Worm (Caenorhabditis elegans): Measurements from ENCODE around the gene mccc-1.

The mccc-1 gene

DNA sequence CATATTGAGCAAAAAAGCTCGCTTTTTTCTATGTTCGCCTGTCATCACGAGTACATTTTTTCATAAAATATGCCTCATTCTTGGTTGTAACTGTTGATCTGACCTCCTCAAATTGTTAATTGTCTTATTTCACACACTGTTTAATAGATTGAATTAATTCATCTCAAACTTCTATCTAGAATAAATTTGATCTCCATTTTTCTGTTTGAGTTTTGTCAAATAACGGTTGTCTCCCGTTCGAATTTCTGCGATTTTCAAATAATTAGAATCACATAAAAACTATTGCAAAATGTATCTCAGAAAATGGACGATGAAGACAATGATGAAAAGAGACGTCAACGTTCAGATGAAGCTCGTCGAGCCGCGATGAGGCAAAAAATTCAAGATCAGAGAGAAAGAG, 22.4 kb upstream of the mccc-1 start, which contains the start of gene K07F5.14:
Gene K07F5.14, plus strand, starts transcription at position 301 of the 400 bp plus-strand sequence.
- TF ChIP-seq aly-1 (tag; optimal IDR thresholded peaks at IDR 0.05) (no peak), tra-4 (tag; optimal IDR thresholded peaks at IDR 0.05) (no peak), hmg-4 (GFP tag; optimal IDR thresholded peaks at IDR 0.05) (no peak), tbx-37 (GFP tag; conservative IDR thresholded peaks at IDR 0.05) (no peak), F13C5.2 (tag; optimal IDR thresholded peaks at IDR 0.05) (no peak), flt-1 (GFP tag; IDR thresholded peaks at IDR 0.05) (no peak)

DNA sequence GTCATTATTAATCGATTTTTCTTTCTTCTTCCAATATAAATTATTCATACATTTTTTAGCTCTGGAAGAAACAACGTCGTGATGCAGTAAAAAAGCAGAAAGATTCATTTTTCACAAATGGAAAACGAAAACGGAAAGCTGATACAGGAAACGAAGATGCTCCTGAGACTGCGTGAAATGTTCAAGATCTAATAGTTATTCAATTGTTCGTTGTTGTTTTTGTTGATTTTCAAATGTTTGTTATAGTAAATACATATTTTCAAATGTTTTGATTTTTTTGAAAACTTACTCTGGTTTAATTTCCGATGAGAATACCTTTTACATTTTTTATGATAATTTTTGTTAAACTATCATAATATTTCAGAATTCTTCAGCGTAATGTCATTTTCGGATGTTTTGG, 20.6 kb upstream of the mccc-1 start, which contains the start of gene K07F5.16:
Gene K07F5.16, plus strand, starts transcription at position 301 of the 400 bp plus-strand sequence.
- no peak for TF ChIP-seq B0310.2 (tag; optimal IDR thresholded peaks at IDR 0.05)
- TF ChIP-seq flt-1 (GFP tag; IDR thresholded peaks at IDR 0.05): no peak
- no peak for TF ChIP-seq tbx-37 (GFP tag; conservative IDR thresholded peaks at IDR 0.05)
- no peak for TF ChIP-seq ets-7 (tag; optimal IDR thresholded peaks at IDR 0.05)
- no peak for TF ChIP-seq ama-1 (optimal IDR thresholded peaks at IDR 0.05)
- TF ChIP-seq tra-4 (tag; optimal IDR thresholded peaks at IDR 0.05): no peak
- no peak for TF ChIP-seq pes-1 (GFP tag; IDR thresholded peaks at IDR 0.05)
- no peak for TF ChIP-seq F13C5.2 (tag; optimal IDR thresholded peaks at IDR 0.05)
- no peak for TF ChIP-seq aly-1 (tag; optimal IDR thresholded peaks at IDR 0.05)

DNA sequence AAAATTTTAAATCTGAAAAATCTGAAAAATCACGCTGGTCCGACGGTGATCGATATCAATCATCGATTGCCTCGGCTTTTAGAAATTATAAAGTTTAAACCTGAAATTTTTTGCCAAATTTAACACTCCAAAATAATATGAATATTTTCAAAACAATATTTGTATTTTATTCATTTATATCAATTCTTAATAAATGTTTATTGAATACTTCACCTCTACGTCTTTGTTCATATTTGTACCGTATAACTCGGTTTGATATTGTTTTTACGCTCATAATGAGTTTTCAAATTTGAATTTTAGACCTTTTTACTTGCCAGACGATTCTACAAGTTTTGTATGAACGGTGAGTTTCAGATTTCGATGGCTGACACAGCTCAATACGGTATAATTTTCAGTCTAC, 19.6 kb upstream of the mccc-1 start, which contains the start of the genes K07F5.15 and K07F5.22:
Gene K07F5.15, plus strand, starts transcription at position 301 of the 400 bp plus-strand sequence.
Gene K07F5.22, plus strand, starts transcription at position 301 of the 400 bp plus-strand sequence.
- TF ChIP-seq hmbx-1 (tag; optimal IDR thresholded peaks at IDR 0.05) (no peak), hmg-4 (GFP tag; optimal IDR thresholded peaks at IDR 0.05) (no peak), pes-1 (GFP tag; IDR thresholded peaks at IDR 0.05) (no peak), ceh-36 (tag; optimal IDR thresholded peaks at IDR 0.05) (no peak), F13C5.2 (tag; optimal IDR thresholded peaks at IDR 0.05) (no peak), sea-1 (GFP tag; conservative IDR thresholded peaks at IDR 0.05) (no peak), tbx-37 (GFP tag; conservative IDR thresholded peaks at IDR 0.05) (no peak), tra-4 (tag; optimal IDR thresholded peaks at IDR 0.05) (no peak), ceh-13 (GFP tag; optimal IDR thresholded peaks at IDR 0.05) (no peak), ets-7 (tag; optimal IDR thresholded peaks at IDR 0.05) (no peak), B0310.2 (tag; optimal IDR thresholded peaks at IDR 0.05) (no peak), aly-1 (tag; optimal IDR thresholded peaks at IDR 0.05) (no peak), flt-1 (GFP tag; IDR thresholded peaks at IDR 0.05) (no peak), ama-1 (optimal IDR thresholded peaks at IDR 0.05) (no peak), tbx-11 (GFP tag; IDR thresholded peaks at IDR 0.05) (no peak)

DNA sequence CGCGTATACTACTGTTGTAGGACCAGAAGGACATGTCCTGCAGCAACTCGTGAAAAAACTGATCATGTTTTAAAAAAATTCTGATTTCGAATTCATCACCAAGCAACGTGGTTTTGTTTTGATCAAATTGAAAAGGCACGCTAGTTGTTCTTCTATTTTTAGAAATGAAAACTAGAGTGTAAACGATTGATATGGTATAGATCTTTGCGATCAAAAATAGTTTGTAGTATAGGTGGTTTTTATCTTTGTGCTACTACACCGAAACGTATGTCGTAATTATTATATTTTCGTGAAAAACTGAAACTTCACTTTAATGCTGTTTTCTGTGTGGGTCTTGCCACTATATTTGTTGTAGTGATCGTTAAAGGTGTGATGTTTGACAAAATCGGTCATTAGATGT, 17.5 kb upstream of the mccc-1 start:
- no peak for TF ChIP-seq hmbx-1 (tag; optimal IDR thresholded peaks at IDR 0.05)
- TF ChIP-seq aly-1 (tag; optimal IDR thresholded peaks at IDR 0.05): no peak
- TF ChIP-seq B0310.2 (tag; optimal IDR thresholded peaks at IDR 0.05): no peak
- no peak for TF ChIP-seq tra-4 (tag; optimal IDR thresholded peaks at IDR 0.05)
- TF ChIP-seq ceh-36 (tag; optimal IDR thresholded peaks at IDR 0.05): no peak
- no peak for TF ChIP-seq hmg-4 (GFP tag; optimal IDR thresholded peaks at IDR 0.05)
- TF ChIP-seq tbx-37 (GFP tag; conservative IDR thresholded peaks at IDR 0.05): no peak
- no peak for TF ChIP-seq ceh-13 (GFP tag; optimal IDR thresholded peaks at IDR 0.05)
- no peak for TF ChIP-seq pes-1 (GFP tag; IDR thresholded peaks at IDR 0.05)
- TF ChIP-seq tbx-11 (GFP tag; IDR thresholded peaks at IDR 0.05): no peak

DNA sequence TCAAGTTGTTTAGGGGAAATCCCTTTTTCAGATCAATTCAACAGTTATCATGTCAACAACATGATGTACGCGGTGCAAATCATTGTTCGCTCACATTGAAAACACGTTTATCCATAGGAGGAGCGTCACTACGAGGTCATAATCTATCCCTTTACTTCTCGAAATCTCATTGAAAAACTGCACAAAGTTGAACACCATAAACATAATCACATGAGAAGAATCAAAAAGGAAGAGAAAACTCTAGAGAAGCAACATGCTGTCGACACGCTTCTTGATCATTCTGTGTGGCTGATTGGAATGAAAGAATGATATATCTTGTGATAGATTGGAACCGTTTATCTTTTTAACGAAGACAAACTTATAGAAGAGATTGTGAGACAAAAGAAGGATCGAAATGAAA, 16.5 kb upstream of the mccc-1 start:
- TF ChIP-seq B0310.2 (tag; optimal IDR thresholded peaks at IDR 0.05) (no peak), ceh-13 (GFP tag; optimal IDR thresholded peaks at IDR 0.05) (no peak), scrt-1 (GFP tag; IDR thresholded peaks at IDR 0.05) (no peak), tbx-11 (GFP tag; IDR thresholded peaks at IDR 0.05) (no peak), ets-7 (tag; optimal IDR thresholded peaks at IDR 0.05) (no peak), pes-1 (GFP tag; IDR thresholded peaks at IDR 0.05) (no peak), tra-4 (tag; optimal IDR thresholded peaks at IDR 0.05) (no peak), ceh-36 (tag; optimal IDR thresholded peaks at IDR 0.05) (no peak), aly-1 (tag; optimal IDR thresholded peaks at IDR 0.05) (no peak), hmbx-1 (tag; optimal IDR thresholded peaks at IDR 0.05) (no peak), F13C5.2 (tag; optimal IDR thresholded peaks at IDR 0.05) (no peak), tbx-37 (GFP tag; conservative IDR thresholded peaks at IDR 0.05) (no peak), flt-1 (GFP tag; IDR thresholded peaks at IDR 0.05) (no peak), sea-1 (GFP tag; conservative IDR thresholded peaks at IDR 0.05) (no peak), ama-1 (optimal IDR thresholded peaks at IDR 0.05) (no peak)

DNA sequence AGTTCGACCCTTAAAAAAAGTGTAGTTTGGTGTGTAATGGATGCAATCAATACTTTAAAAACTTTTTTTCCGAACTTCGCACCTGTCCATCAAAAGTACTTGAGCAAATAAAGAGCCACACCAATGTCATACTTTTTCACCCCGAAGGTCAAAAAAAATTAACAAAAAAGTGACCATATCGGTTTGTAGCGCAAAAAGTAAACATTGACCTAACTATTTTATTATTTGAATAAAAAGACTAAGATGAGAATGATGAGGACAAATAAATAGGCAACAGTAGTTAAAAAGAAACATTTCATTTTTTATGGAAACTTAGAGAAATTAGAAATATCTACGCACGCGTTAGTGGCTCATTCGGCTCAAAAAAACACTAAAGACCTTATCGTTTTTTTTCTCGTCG, 15.0 kb upstream of the mccc-1 start:
- TF ChIP-seq ama-1 (optimal IDR thresholded peaks at IDR 0.05) (no peak), hmbx-1 (tag; optimal IDR thresholded peaks at IDR 0.05) (no peak), tbx-37 (GFP tag; conservative IDR thresholded peaks at IDR 0.05) (no peak), aly-1 (tag; optimal IDR thresholded peaks at IDR 0.05) (no peak), tbx-11 (GFP tag; IDR thresholded peaks at IDR 0.05) (no peak), flt-1 (GFP tag; IDR thresholded peaks at IDR 0.05) (no peak), ceh-13 (GFP tag; optimal IDR thresholded peaks at IDR 0.05) (no peak), pes-1 (GFP tag; IDR thresholded peaks at IDR 0.05) (no peak), tra-4 (tag; optimal IDR thresholded peaks at IDR 0.05) (no peak), scrt-1 (GFP tag; IDR thresholded peaks at IDR 0.05) (no peak), ets-7 (tag; optimal IDR thresholded peaks at IDR 0.05) (no peak), hnd-1 (tag; optimal IDR thresholded peaks at IDR 0.05) (no peak), hmg-4 (GFP tag; optimal IDR thresholded peaks at IDR 0.05) (no peak)

DNA sequence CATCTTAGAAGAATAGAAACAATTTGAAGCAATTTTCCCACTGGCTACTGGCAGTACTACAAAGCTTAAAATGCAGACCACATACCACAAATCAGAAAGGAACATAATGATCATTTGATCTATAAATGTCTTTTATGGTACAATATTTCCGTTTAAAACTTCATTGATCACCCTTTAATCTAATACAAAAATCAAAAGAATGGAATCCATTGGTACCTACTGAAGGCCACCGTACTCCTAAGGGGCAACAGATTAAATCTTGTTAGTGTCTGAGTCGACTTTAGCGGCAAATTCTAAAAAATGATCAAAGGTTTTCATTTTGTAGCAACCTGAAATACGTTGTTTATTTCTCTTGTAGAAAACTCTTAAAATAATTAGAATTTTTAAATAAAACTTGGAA, 12.2 kb upstream of the mccc-1 start:
- TF ChIP-seq ceh-13 (GFP tag; optimal IDR thresholded peaks at IDR 0.05) (no peak), B0310.2 (tag; optimal IDR thresholded peaks at IDR 0.05) (no peak), ets-7 (tag; optimal IDR thresholded peaks at IDR 0.05) (no peak), tra-4 (tag; optimal IDR thresholded peaks at IDR 0.05) (no peak), F13C5.2 (tag; optimal IDR thresholded peaks at IDR 0.05) (no peak), ama-1 (optimal IDR thresholded peaks at IDR 0.05) (no peak), hnd-1 (tag; optimal IDR thresholded peaks at IDR 0.05) (no peak), sea-1 (GFP tag; conservative IDR thresholded peaks at IDR 0.05) (no peak), ceh-36 (tag; optimal IDR thresholded peaks at IDR 0.05) (no peak), hmg-4 (GFP tag; optimal IDR thresholded peaks at IDR 0.05) (no peak), tbx-37 (GFP tag; conservative IDR thresholded peaks at IDR 0.05) (no peak), tbx-11 (GFP tag; IDR thresholded peaks at IDR 0.05) (no peak)
